Worm (Caenorhabditis elegans) whole organism, L3 larva: ENCODE results near the gene F21G4.6.
A peak's percentile ranks its signal among the peaks of the same experiment; 100 is the strongest.

Experiments used
- ZK546.5 ChIP-seq: sonication (generic microtip); optimal IDR thresholded peaks from 2 replicates; lab custom pipeline; 2017; ENCODE audit warnings: missing biosample characterization, missing genetic modification characterization
- aly-2 ChIP-seq: fragments of 150-350 bp; optimal IDR thresholded peaks from 2 replicates; lab custom pipeline; 2014; ENCODE audit warnings: missing biosample characterization, missing genetic modification characterization
- ama-1 ChIP-seq: fragments of 150-350 bp; optimal IDR thresholded peaks from 2 replicates; lab custom pipeline; 2018
- ceh-16 ChIP-seq: sonication (generic microtip); optimal IDR thresholded peaks from 2 replicates; lab custom pipeline; 2017; ENCODE audit warnings: missing biosample characterization, missing genetic modification characterization
- ceh-28 ChIP-seq: fragments of 150-350 bp; optimal IDR thresholded peaks from 2 replicates; lab custom pipeline; 2014; ENCODE audit warnings: missing biosample characterization, missing genetic modification reagents, missing genetic modification characterization
- ceh-9 ChIP-seq: sonication (generic microtip); optimal IDR thresholded peaks from 2 replicates; lab custom pipeline; 2018; ENCODE audit warnings: missing biosample characterization, missing genetic modification characterization
- daf-12 ChIP-seq: fragments of 150-350 bp; optimal IDR thresholded peaks from 2 replicates; lab custom pipeline; 2014; ENCODE audit warnings: missing biosample characterization, missing genetic modification reagents, missing genetic modification characterization
- egl-27 ChIP-seq: sonication (generic microtip); optimal IDR thresholded peaks from 4 replicates; lab custom pipeline; 2017; ENCODE audit warnings: missing biosample characterization, missing genetic modification reagents, missing genetic modification characterization
- elt-1 ChIP-seq: fragments of 150-350 bp; optimal IDR thresholded peaks from 2 replicates; lab custom pipeline; 2014; ENCODE audit warnings: missing biosample characterization, missing genetic modification characterization
- elt-2 ChIP-seq: sonication (generic microtip); optimal IDR thresholded peaks from 2 replicates; lab custom pipeline; 2016; ENCODE audit warnings: missing genetic modification reagents, mild to moderate bottlenecking, missing genetic modification characterization, missing compliant biosample characterization
- elt-3 ChIP-seq, 3 experiments: fragments of 150-350 bp in 1 of 3; sonication (generic microtip) in 2 of 3; optimal IDR thresholded peaks; 2 replicates in 2 of 3; 4 replicates in 1 of 3; lab custom pipeline; 2014 to 2017; ENCODE audit warnings: missing biosample characterization in 3 of 3, missing genetic modification characterization in 3 of 3
- fkh-10 ChIP-seq: sonication (generic microtip); optimal IDR thresholded peaks from 2 replicates; lab custom pipeline; 2017; ENCODE audit warnings: missing biosample characterization, missing genetic modification reagents, missing genetic modification characterization
- fkh-2 ChIP-seq: fragments of 150-350 bp; optimal IDR thresholded peaks from 2 replicates; lab custom pipeline; 2014; ENCODE audit warnings: missing biosample characterization, missing genetic modification reagents, missing genetic modification characterization
- jun-1 ChIP-seq: fragments of 150-350 bp; optimal IDR thresholded peaks from 2 replicates; lab custom pipeline; 2014; ENCODE audit warnings: missing biosample characterization, missing genetic modification reagents, missing genetic modification characterization
- lin-15B ChIP-seq: fragments of 150-350 bp; optimal IDR thresholded peaks from 2 replicates; lab custom pipeline; 2014; ENCODE audit warnings: missing biosample characterization, missing genetic modification characterization
- lsy-12 ChIP-seq: sonication (generic microtip); optimal IDR thresholded peaks from 2 replicates; lab custom pipeline; 2016; ENCODE audit warnings: mild to moderate bottlenecking, missing genetic modification characterization, missing compliant biosample characterization
- mdl-1 ChIP-seq: fragments of 150-350 bp; optimal IDR thresholded peaks from 2 replicates; lab custom pipeline; 2014; ENCODE audit warnings: missing biosample characterization, missing genetic modification characterization
- mml-1 ChIP-seq: fragments of 150-350 bp; sonication (generic microtip); optimal IDR thresholded peaks from 3 replicates; lab custom pipeline; 2014; ENCODE audit warnings: missing biosample characterization, missing genetic modification characterization
- nfya-1 ChIP-seq: sonication (generic microtip); optimal IDR thresholded peaks from 2 replicates; lab custom pipeline; 2017; ENCODE audit warnings: missing genetic modification characterization, mild to moderate bottlenecking, missing compliant biosample characterization, antibody characterized with exemption, moderate library complexity; ENCODE audit not compliant: insufficient read depth
- nhr-11 ChIP-seq: fragments of 150-350 bp; optimal IDR thresholded peaks from 2 replicates; lab custom pipeline; 2014; ENCODE audit warnings: missing biosample characterization, missing genetic modification characterization
- nhr-12 ChIP-seq: fragments of 150-350 bp; optimal IDR thresholded peaks from 2 replicates; lab custom pipeline; 2014; ENCODE audit warnings: missing biosample characterization, missing genetic modification characterization
- nhr-23 ChIP-seq: fragments of 150-350 bp; optimal IDR thresholded peaks from 2 replicates; lab custom pipeline; 2014; ENCODE audit warnings: missing biosample characterization, missing genetic modification reagents, missing genetic modification characterization
- nhr-237 ChIP-seq: fragments of 150-350 bp; optimal IDR thresholded peaks from 2 replicates; lab custom pipeline; 2014; ENCODE audit warnings: missing biosample characterization, missing genetic modification characterization
- nhr-25 ChIP-seq: sonication (generic microtip); optimal IDR thresholded peaks from 2 replicates; lab custom pipeline; 2017; ENCODE audit warnings: missing biosample characterization, missing genetic modification characterization
- nhr-28 ChIP-seq: fragments of 150-350 bp; optimal IDR thresholded peaks from 2 replicates; lab custom pipeline; 2014; ENCODE audit warnings: missing biosample characterization, missing genetic modification characterization
- nhr-43 ChIP-seq: sonication (generic microtip); optimal IDR thresholded peaks from 2 replicates; lab custom pipeline; 2016; ENCODE audit warnings: mild to moderate bottlenecking, missing genetic modification characterization, missing compliant biosample characterization; ENCODE audit not compliant: poor library complexity, severe bottlenecking
- nhr-67 ChIP-seq: fragments of 150-350 bp; optimal IDR thresholded peaks from 2 replicates; lab custom pipeline; 2014; ENCODE audit warnings: missing biosample characterization, missing genetic modification characterization
- nhr-76 ChIP-seq: fragments of 150-350 bp; sonication (generic microtip); optimal IDR thresholded peaks from 5 replicates; lab custom pipeline; 2014; ENCODE audit warnings: missing biosample characterization, missing genetic modification characterization
- nhr-77 ChIP-seq: fragments of 150-350 bp; optimal IDR thresholded peaks from 2 replicates; lab custom pipeline; 2014; ENCODE audit warnings: missing biosample characterization, missing genetic modification characterization
- sea-2 ChIP-seq: fragments of 150-350 bp; sonication (generic microtip); optimal IDR thresholded peaks from 4 replicates; lab custom pipeline; 2014; ENCODE audit warnings: missing biosample characterization, missing genetic modification reagents, missing genetic modification characterization
- skn-1 ChIP-seq: fragments of 150-350 bp; optimal IDR thresholded peaks from 2 replicates; lab custom pipeline; 2014; ENCODE audit warnings: missing biosample characterization, missing genetic modification characterization
- tbx-2 ChIP-seq: sonication (generic microtip); optimal IDR thresholded peaks from 2 replicates; lab custom pipeline; 2016; ENCODE audit warnings: mild to moderate bottlenecking, missing genetic modification characterization, missing compliant biosample characterization
- unc-39 ChIP-seq: sonication (generic microtip); optimal IDR thresholded peaks from 4 replicates; lab custom pipeline; 2017; ENCODE audit warnings: missing biosample characterization, missing genetic modification characterization
- unc-62 ChIP-seq: fragments of 150-350 bp; sonication (generic microtip); optimal IDR thresholded peaks from 4 replicates; lab custom pipeline; 2014; ENCODE audit warnings: missing biosample characterization, missing genetic modification reagents, missing genetic modification characterization
- zag-1 ChIP-seq: fragments of 150-350 bp; optimal IDR thresholded peaks from 2 replicates; lab custom pipeline; 2014; ENCODE audit warnings: missing biosample characterization, missing genetic modification characterization
- ztf-11 ChIP-seq: fragments of 150-350 bp; optimal IDR thresholded peaks from 2 replicates; lab custom pipeline; 2014; ENCODE audit warnings: missing biosample characterization, missing genetic modification characterization
- ztf-4 ChIP-seq: fragments of 150-350 bp; optimal IDR thresholded peaks from 2 replicates; lab custom pipeline; 2014; ENCODE audit warnings: missing biosample characterization, missing genetic modification characterization

Gene F21G4.6

ce11 chrX:9883837-9884324 is 33.4 kb downstream of the F21G4.6 start, which contains the start of gene mrp-4:
mrp-4 (plus strand) TSS chrX:9884274.
- TF ChIP-seq aly-2 (tag; lab: Kevin White, UChicago) (no peak), nhr-237 (tag; lab: Kevin White, UChicago) (no peak), unc-62 (GFP tag; lab: Kevin White, UChicago) (no peak), daf-12 (tag; lab: Kevin White, UChicago) (no peak), mml-1 (tag; lab: Kevin White, UChicago) (no peak), nhr-11 (tag; lab: Kevin White, UChicago) (no peak), ceh-16 (tag; lab: Kevin White, UChicago) (no peak), fkh-2 (no peak), nhr-28 (tag; lab: Kevin White, UChicago) (no peak), ceh-28 (tag; lab: Kevin White, UChicago) (no peak), egl-27 (tag; lab: Kevin White, UChicago) (no peak), ama-1 (lab: Kevin White, UChicago) (no peak), lsy-12 (tag; lab: Kevin White, UChicago) (no peak), zag-1 (tag; lab: Kevin White, UChicago) (no peak), elt-2 (tag; lab: Kevin White, UChicago) (no peak)

DNA sequence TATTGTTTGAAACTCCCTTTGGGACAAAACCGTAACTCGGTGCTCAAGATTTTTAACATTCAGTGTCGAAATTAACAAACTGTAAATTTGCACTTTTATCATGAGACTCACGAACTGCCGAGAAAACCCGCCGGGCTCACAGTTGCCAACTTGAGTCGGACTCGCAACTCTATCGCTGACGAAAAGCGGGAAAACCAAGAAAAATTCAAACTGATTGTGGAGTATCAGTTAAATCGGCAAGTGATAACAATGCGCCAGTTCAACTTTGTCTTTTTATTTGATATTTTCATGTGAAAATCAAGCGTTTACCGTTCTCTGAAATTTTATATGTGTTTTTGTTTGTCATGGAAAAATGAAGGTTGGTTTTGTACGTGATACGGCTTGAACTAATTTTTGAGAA is 34.7 kb downstream of the F21G4.6 start:
- TF ChIP-seq nhr-237 (tag; lab: Kevin White, UChicago) (no peak), elt-2 (tag; lab: Kevin White, UChicago) (peak; percentile 83)

DNA sequence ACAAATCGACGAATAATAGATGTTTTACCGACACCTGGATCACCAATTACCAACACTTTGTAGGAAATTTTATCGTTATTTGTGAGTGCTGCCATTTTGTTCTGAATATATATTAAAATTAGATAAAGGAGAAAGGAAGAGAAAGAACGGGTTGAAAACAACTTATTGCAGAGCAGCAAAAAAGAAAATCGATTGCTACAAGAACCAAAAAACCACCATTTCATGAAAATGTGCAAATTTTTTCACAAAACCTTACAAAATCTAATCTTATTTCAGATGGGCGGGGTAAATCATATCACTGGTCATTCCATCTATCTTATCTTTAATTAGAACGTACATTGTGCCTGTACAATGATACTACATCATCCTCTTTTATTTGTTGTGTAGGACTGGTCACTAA is 35.1 kb downstream of the F21G4.6 start, which contains the start of gene glo-1:
TSS of gene glo-1 (minus strand) at position 101 of the 400 bp plus-strand sequence.
- no peak for TF ChIP-seq nfya-1
- no peak for TF ChIP-seq daf-12 (tag; lab: Kevin White, UChicago)
- no peak for TF ChIP-seq unc-39
- no peak for TF ChIP-seq fkh-10
- no peak for TF ChIP-seq tbx-2
- TF ChIP-seq nhr-43 (tag; lab: Kevin White, UChicago), result no peak
- TF ChIP-seq mdl-1 (tag; lab: Kevin White, UChicago), result no peak
- no peak for TF ChIP-seq sea-2 (GFP tag; lab: Kevin White, UChicago)
- TF ChIP-seq nhr-25 (tag; lab: Kevin White, UChicago), result no peak
- TF ChIP-seq ztf-4 (tag; lab: Kevin White, UChicago), result no peak
- TF ChIP-seq elt-1 (tag; lab: Kevin White, UChicago), result no peak
- TF ChIP-seq lsy-12 (tag; lab: Kevin White, UChicago), result no peak
- TF ChIP-seq egl-27 (tag; lab: Kevin White, UChicago), result no peak
- TF ChIP-seq nhr-67 (tag; lab: Kevin White, UChicago), result no peak
- TF ChIP-seq skn-1, result no peak
- TF ChIP-seq nhr-11 (tag; lab: Kevin White, UChicago), result no peak
- no peak for TF ChIP-seq zag-1 (tag; lab: Kevin White, UChicago)
- no peak for TF ChIP-seq unc-62 (GFP tag; lab: Kevin White, UChicago)
- TF ChIP-seq ceh-28 (tag; lab: Kevin White, UChicago), result no peak
- no peak for TF ChIP-seq ztf-11 (tag; lab: Kevin White, UChicago)

- TF ChIP-seq nhr-23 (tag; lab: Kevin White, UChicago) (no peak), jun-1 (tag; lab: Kevin White, UChicago) (no peak), nhr-76 (tag; lab: Kevin White, UChicago) (no peak), unc-39 (no peak), fkh-10 (no peak), ceh-16 (tag; lab: Kevin White, UChicago) (no peak), ZK546.5 (tag; lab: Kevin White, UChicago) (no peak), ceh-9 (no peak), ztf-4 (tag; lab: Kevin White, UChicago) (no peak), zag-1 (tag; lab: Kevin White, UChicago) (no peak)
Observed at ce11 chrX:9877117-9877516, 40.1 kb downstream of the F21G4.6 start, which contains the start of gene R07B1.9. R07B1.9 (plus strand) TSS chrX:9877417.

DNA sequence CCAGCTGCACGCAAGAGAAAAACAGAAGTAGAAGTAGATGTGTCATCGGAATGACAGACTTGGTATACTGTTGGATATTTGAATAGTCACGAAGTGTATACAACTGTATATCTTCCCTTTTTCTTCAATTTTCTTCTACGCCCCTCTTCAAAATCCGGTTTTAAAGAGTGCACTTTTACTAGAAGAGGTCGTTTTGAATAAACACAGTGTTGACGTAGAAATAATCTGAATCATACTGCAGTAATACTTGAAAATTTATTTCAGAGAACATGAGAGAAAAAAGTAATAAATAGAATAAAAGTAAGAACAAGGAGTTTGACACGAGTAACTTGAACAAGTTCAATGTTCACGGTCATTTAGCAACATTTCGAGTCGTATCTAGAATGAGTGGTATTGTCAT is 44.7 kb downstream of the F21G4.6 start, which contains the start of gene R07B1.8:
TSS of gene R07B1.8 (minus strand) at position 101 of the 400 bp plus-strand sequence.
- no peak for TF ChIP-seq ceh-9
- TF ChIP-seq lsy-12 (tag; lab: Kevin White, UChicago), result no peak
- no peak for TF ChIP-seq skn-1
- no peak for TF ChIP-seq nhr-23 (tag; lab: Kevin White, UChicago)
- TF ChIP-seq nhr-237 (tag; lab: Kevin White, UChicago), result no peak
- no peak for TF ChIP-seq ztf-4 (tag; lab: Kevin White, UChicago)
- no peak for TF ChIP-seq elt-3 (tag; optimal IDR thresholded peaks at IDR 0.05; lab: Kevin White, UChicago)
- no peak for TF ChIP-seq daf-12 (tag; lab: Kevin White, UChicago)
- TF ChIP-seq nhr-43 (tag; lab: Kevin White, UChicago), result no peak
- TF ChIP-seq fkh-2, result no peak
- TF ChIP-seq nfya-1, result no peak
- no peak for TF ChIP-seq ZK546.5 (tag; lab: Kevin White, UChicago)
- no peak for TF ChIP-seq nhr-12
- TF ChIP-seq elt-2 (tag; lab: Kevin White, UChicago), result no peak
- TF ChIP-seq ceh-28 (tag; lab: Kevin White, UChicago), result no peak
- TF ChIP-seq nhr-77 (tag; lab: Kevin White, UChicago), result no peak
- no peak for TF ChIP-seq lin-15B (tag; lab: Kevin White, UChicago)
